Worm (Caenorhabditis elegans): ENCODE data around the gene fbxa-61.

DNA sequence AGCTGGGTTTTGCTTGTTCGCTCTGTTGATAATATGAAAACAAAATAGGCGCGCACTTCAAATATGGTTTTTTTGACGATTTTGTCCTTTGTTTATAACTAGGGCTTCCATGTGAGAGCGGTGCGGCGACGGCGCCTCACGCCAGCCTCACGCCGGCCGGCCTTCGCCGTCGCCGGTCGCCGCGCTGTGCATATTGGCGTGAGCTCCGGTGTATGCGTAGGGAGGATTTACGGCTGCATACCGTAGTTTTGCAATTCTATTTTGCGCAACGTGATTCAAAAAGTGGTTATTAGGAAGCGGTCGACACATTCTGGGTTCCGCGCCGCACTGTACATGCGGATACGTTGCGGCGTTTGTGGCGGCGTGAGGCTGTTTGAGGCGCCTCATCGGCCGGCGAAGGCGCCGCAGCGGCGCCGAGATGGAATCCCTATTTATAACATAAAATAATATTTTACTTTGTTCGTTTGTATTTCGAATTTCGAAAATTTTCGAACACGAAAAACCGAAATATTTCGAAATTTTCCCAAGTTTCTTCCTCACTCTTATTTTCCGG lies 24.7 kb upstream of the fbxa-61 start:
- TF ChIP-seq elt-3 (tag; optimal IDR thresholded peaks at IDR 0.05) (no peak), zag-1 (tag; optimal IDR thresholded peaks at IDR 0.05) (no peak), nhr-129 (tag; optimal IDR thresholded peaks at IDR 0.05) (no peak), skn-1 (tag; optimal IDR thresholded peaks at IDR 0.05) (no peak), nhr-23 (tag; optimal IDR thresholded peaks at IDR 0.05) (no peak), aly-2 (tag; optimal IDR thresholded peaks at IDR 0.05) (no peak), unc-39 (tag; optimal IDR thresholded peaks at IDR 0.05) (no peak), mdl-1 (tag; optimal IDR thresholded peaks at IDR 0.05) (no peak), nhr-237 (tag; optimal IDR thresholded peaks at IDR 0.05) (no peak), egl-27 (tag; optimal IDR thresholded peaks at IDR 0.05) (no peak)
